Worm (Caenorhabditis elegans): ENCODE results near the gene T09F3.4.

ce11 chrII:10373536-10374169 is 21.9 kb upstream of the T09F3.4 start:
- no peak for TF ChIP-seq scrt-1 (GFP tag; IDR thresholded peaks at IDR 0.05)
- no peak for TF ChIP-seq F13C5.2 (tag; optimal IDR thresholded peaks at IDR 0.05)
- no peak for TF ChIP-seq tbx-37 (GFP tag; conservative IDR thresholded peaks at IDR 0.05)
- TF ChIP-seq B0310.2 (tag; optimal IDR thresholded peaks at IDR 0.05) = no peak

Measured in whole organism, early embryonic.